Worm (Caenorhabditis elegans) whole organism, L4 larva: Measurements from ENCODE around the gene Y102A11A.2.
A peak's percentile ranks its signal among the peaks of the same experiment; 100 is the strongest.

ENCODE experiments used
- F10B5.3 ChIP-seq: sonication (generic microtip); optimal IDR thresholded peaks from 2 replicates; lab custom pipeline; 2016; ENCODE audit warnings: mild to moderate bottlenecking, missing genetic modification characterization, missing compliant biosample characterization
- F37D6.2 ChIP-seq: sonication (generic microtip); optimal IDR thresholded peaks from 2 replicates; lab custom pipeline; 2016; ENCODE audit warnings: mild to moderate bottlenecking, missing genetic modification characterization, missing compliant biosample characterization
- F44E2.7 ChIP-seq: fragments of 200-800 bp; sonication (Bioruptor generic); IDR thresholded peaks from 2 replicates; pipeline ENCODE4 v2.1.2; 2022; ENCODE audit warnings: missing genetic modification characterization, missing compliant biosample characterization
- R02D3.7 ChIP-seq: fragments of 150-350 bp; sonication (generic microtip); optimal IDR thresholded peaks from 3 replicates; lab custom pipeline; 2014; ENCODE audit warnings: missing biosample characterization, missing genetic modification characterization
- Y105C5A.15 ChIP-seq: fragments of 200-800 bp; sonication (Bioruptor generic); IDR thresholded peaks from 2 replicates; pipeline ENCODE4 v1.3.6; 2022; ENCODE audit warnings: missing genetic modification characterization, missing compliant biosample characterization
- Y5F2A.4 ChIP-seq: fragments of 200-800 bp; sonication (Bioruptor generic); optimal IDR thresholded peaks from 2 replicates; lab custom pipeline; 2018; ENCODE audit warnings: mild to moderate bottlenecking, missing genetic modification characterization, missing compliant biosample characterization
- Y75B8A.6 ChIP-seq: fragments of 200-800 bp; sonication (Bioruptor generic); IDR thresholded peaks from 2 replicates; pipeline ENCODE4 v1.3.6; 2022; ENCODE audit warnings: missing genetic modification reagents, missing genetic modification characterization, missing compliant biosample characterization
- aha-1 ChIP-seq: fragments of 150-350 bp; peaks from one replicate; lab custom pipeline; 2014; ENCODE audit warnings: missing biosample characterization, missing genetic modification characterization
- ceh-20 ChIP-seq: fragments of 200-800 bp; sonication (Bioruptor generic); IDR thresholded peaks from 2 replicates; pipeline ENCODE4 v1.3.6; 2022; ENCODE audit warnings: missing genetic modification reagents, missing genetic modification characterization, missing compliant biosample characterization
- ceh-62 ChIP-seq: sonication (generic microtip); optimal IDR thresholded peaks from 2 replicates; lab custom pipeline; 2017; ENCODE audit warnings: missing biosample characterization, missing genetic modification characterization
- ceh-82 ChIP-seq: sonication (generic microtip); optimal IDR thresholded peaks from 2 replicates; lab custom pipeline; 2017; ENCODE audit warnings: missing biosample characterization, missing genetic modification characterization
- ces-1 ChIP-seq: fragments of 150-350 bp; sonication (generic microtip); optimal IDR thresholded peaks from 4 replicates; lab custom pipeline; 2014; ENCODE audit warnings: missing biosample characterization, missing genetic modification reagents, missing genetic modification characterization
- cey-2 ChIP-seq: sonication (generic microtip); optimal IDR thresholded peaks from 3 replicates; lab custom pipeline; 2017; ENCODE audit warnings: missing genetic modification characterization, mild to moderate bottlenecking, missing compliant biosample characterization, antibody characterized with exemption, borderline replicate concordance; ENCODE audit not compliant: insufficient read depth
- dmd-8 ChIP-seq: fragments of 200-800 bp; sonication (Bioruptor generic); IDR thresholded peaks from 2 replicates; pipeline ENCODE4 v1.3.6; 2022; ENCODE audit warnings: missing genetic modification characterization, missing compliant biosample characterization
- dmd-9 ChIP-seq: fragments of 200-800 bp; sonication (Bioruptor generic); IDR thresholded peaks from 2 replicates; pipeline ENCODE4 v1.3.6; 2022; ENCODE audit warnings: missing genetic modification reagents, missing genetic modification characterization, missing compliant biosample characterization
- duxl-1 ChIP-seq: sonication (generic microtip); optimal IDR thresholded peaks from 2 replicates; lab custom pipeline; 2016; ENCODE audit warnings: mild to moderate bottlenecking, missing genetic modification characterization, moderate library complexity, missing compliant biosample characterization; ENCODE audit not compliant: poor library complexity
- dve-1 ChIP-seq: sonication (generic microtip); optimal IDR thresholded peaks from 2 replicates; lab custom pipeline; 2017; ENCODE audit warnings: antibody characterized with exemption, mild to moderate bottlenecking, missing genetic modification characterization, missing compliant biosample characterization; ENCODE audit not compliant: insufficient read depth
- egl-43 ChIP-seq: fragments of 200-800 bp; sonication (Bioruptor generic); IDR thresholded peaks from 2 replicates; pipeline ENCODE4 v1.3.6; 2022; ENCODE audit warnings: missing genetic modification reagents, missing genetic modification characterization, missing compliant biosample characterization
- fos-1 ChIP-seq: fragments of 150-350 bp; optimal IDR thresholded peaks from 2 replicates; lab custom pipeline; 2014; ENCODE audit warnings: missing biosample characterization, missing genetic modification characterization
- hif-1 ChIP-seq, 2 experiments: sonication (generic microtip); optimal IDR thresholded peaks; 2 replicates each; lab custom pipeline; 2016 to 2017; ENCODE audit warnings: missing compliant biosample characterization in 2 of 2, missing genetic modification characterization in 2 of 2, missing genetic modification reagents in 2 of 2, missing genotype in 2 of 2, mild to moderate bottlenecking in 1 of 2
- hlh-11 ChIP-seq: fragments of 200-800 bp; sonication (Bioruptor generic); optimal IDR thresholded peaks from 2 replicates; lab custom pipeline; 2018; ENCODE audit warnings: mild to moderate bottlenecking, missing genetic modification characterization, missing compliant biosample characterization
- hlh-30 ChIP-seq: sonication (generic microtip); optimal IDR thresholded peaks from 2 replicates; lab custom pipeline; 2017; ENCODE audit warnings: antibody characterized with exemption, mild to moderate bottlenecking, missing genetic modification characterization, missing compliant biosample characterization; ENCODE audit not compliant: insufficient read depth
- jun-1 ChIP-seq: fragments of 150-350 bp; optimal IDR thresholded peaks from 2 replicates; lab custom pipeline; 2014; ENCODE audit warnings: missing biosample characterization, missing genetic modification reagents, missing genetic modification characterization
- lin-29 ChIP-seq: fragments of 200-800 bp; sonication (Bioruptor generic); IDR thresholded peaks from 2 replicates; pipeline ENCODE4 v1.3.6; 2022; ENCODE audit warnings: missing genetic modification reagents, missing genetic modification characterization, missing compliant biosample characterization
- lin-39 ChIP-seq: fragments of 150-350 bp; optimal IDR thresholded peaks from 2 replicates; lab custom pipeline; 2014; ENCODE audit warnings: missing biosample characterization, missing genetic modification reagents, missing genetic modification characterization
- lsy-2 ChIP-seq, 2 experiments: fragments of 150-350 bp in 1 of 2; sonication (generic microtip) in 1 of 2; optimal IDR thresholded peaks; 2 replicates each; lab custom pipeline; 2014 to 2017; ENCODE audit warnings: missing biosample characterization in 2 of 2, missing genetic modification characterization in 2 of 2
- madf-5 ChIP-seq, 2 experiments: fragments of 200-800 bp; sonication (Bioruptor generic); IDR thresholded peaks; 2 replicates each; pipeline ENCODE4 v1.3.6; 2022; ENCODE audit warnings: missing compliant biosample characterization in 2 of 2, missing genetic modification characterization in 2 of 2
- mep-1 ChIP-seq: fragments of 150-350 bp; sonication (generic microtip); optimal IDR thresholded peaks from 3 replicates; lab custom pipeline; 2014; ENCODE audit warnings: missing biosample characterization, missing genetic modification characterization
- nhr-102 ChIP-seq: sonication (generic microtip); optimal IDR thresholded peaks from 2 replicates; lab custom pipeline; 2016; ENCODE audit warnings: mild to moderate bottlenecking, missing genetic modification characterization, moderate library complexity, missing compliant biosample characterization
- nhr-11 ChIP-seq: fragments of 150-350 bp; optimal IDR thresholded peaks from 2 replicates; lab custom pipeline; 2014; ENCODE audit warnings: missing biosample characterization, missing genetic modification characterization
- nhr-41 ChIP-seq: fragments of 200-800 bp; sonication (Bioruptor generic); IDR thresholded peaks from 2 replicates; pipeline ENCODE4 v1.3.6; 2022; ENCODE audit warnings: missing genetic modification reagents, missing genetic modification characterization, missing compliant biosample characterization
- pha-4 ChIP-seq, 2 experiments: fragments of 150-350 bp in 1 of 2; fragments of 200-800 bp in 1 of 2; sonication (Bioruptor generic) in 1 of 2; IDR thresholded peaks in 1 of 2; optimal IDR thresholded peaks in 1 of 2; 2 replicates each; pipeline versions ENCODE4 v1.3.6 to Lab custom; 2014 to 2022; ENCODE audit warnings: missing genetic modification characterization in 2 of 2, missing genetic modification reagents in 2 of 2, missing biosample characterization in 1 of 2, missing compliant biosample characterization in 1 of 2
- php-3 ChIP-seq: fragments of 200-800 bp; sonication (Bioruptor generic); IDR thresholded peaks from 2 replicates; pipeline ENCODE4 v1.3.6; 2022; ENCODE audit warnings: missing genetic modification reagents, missing genetic modification characterization, missing compliant biosample characterization
- rbr-2 ChIP-seq: sonication (generic microtip); optimal IDR thresholded peaks from 2 replicates; lab custom pipeline; 2016; ENCODE audit warnings: missing genotype, missing genetic modification characterization, missing compliant biosample characterization
- skn-1 ChIP-seq: fragments of 150-350 bp; optimal IDR thresholded peaks from 2 replicates; lab custom pipeline; 2014; ENCODE audit warnings: missing biosample characterization, missing genetic modification characterization
- snpc-1.2 ChIP-seq: fragments of 200-800 bp; sonication (Bioruptor generic); IDR thresholded peaks from 2 replicates; pipeline ENCODE4 v1.3.6; 2022; ENCODE audit warnings: missing genetic modification reagents, missing genetic modification characterization, missing compliant biosample characterization
- snpc-4 ChIP-seq: fragments of 150-350 bp; optimal IDR thresholded peaks from 2 replicates; lab custom pipeline; 2014; ENCODE audit warnings: missing biosample characterization, missing genetic modification characterization
- spr-1 ChIP-seq: sonication (generic microtip); optimal IDR thresholded peaks from 2 replicates; lab custom pipeline; 2016; ENCODE audit warnings: mild to moderate bottlenecking, missing genetic modification characterization, missing compliant biosample characterization
- spr-3 ChIP-seq: fragments of 200-800 bp; sonication (Bioruptor generic); optimal IDR thresholded peaks from 2 replicates; lab custom pipeline; 2018; ENCODE audit warnings: mild to moderate bottlenecking, missing genetic modification characterization, missing compliant biosample characterization
- tag-97 ChIP-seq: fragments of 200-800 bp; sonication (Bioruptor generic); IDR thresholded peaks from 2 replicates; pipeline ENCODE4 v1.3.6; 2022; ENCODE audit warnings: missing genetic modification characterization, missing compliant biosample characterization
- tra-1 ChIP-seq: fragments of 200-800 bp; sonication (Bioruptor generic); IDR thresholded peaks from 2 replicates; pipeline ENCODE4 v1.3.6; 2022; ENCODE audit warnings: missing genetic modification reagents, missing genetic modification characterization, missing compliant biosample characterization
- unc-39 ChIP-seq: sonication (generic microtip); optimal IDR thresholded peaks from 2 replicates; lab custom pipeline; 2017; ENCODE audit warnings: missing biosample characterization, missing genetic modification characterization
- unc-62 ChIP-seq, 3 experiments: fragments of 150-350 bp in 1 of 3; sonication (generic microtip); optimal IDR thresholded peaks in 2 of 3; peaks in 1 of 3; 1 replicate in 1 of 3; 2 replicates in 2 of 3; lab custom pipeline; 2014 to 2017; ENCODE audit warnings: missing biosample characterization in 3 of 3, missing genetic modification characterization in 3 of 3, missing genetic modification reagents in 3 of 3, missing genotype in 1 of 3
- vab-7 ChIP-seq: fragments of 200-800 bp; sonication (Bioruptor generic); IDR thresholded peaks from 2 replicates; pipeline ENCODE4 v1.3.6; 2022; ENCODE audit warnings: missing genetic modification reagents, missing genetic modification characterization, missing compliant biosample characterization
- zfp-2 ChIP-seq: sonication (generic microtip); optimal IDR thresholded peaks from 2 replicates; lab custom pipeline; 2016; ENCODE audit warnings: mild to moderate bottlenecking, missing genetic modification characterization, missing compliant biosample characterization
- zfp-3 ChIP-seq: fragments of 200-800 bp; sonication (Bioruptor generic); conservative IDR thresholded peaks from 2 replicates; pipeline ENCODE4 v1.3.6; 2022; ENCODE audit warnings: missing genetic modification reagents, missing genetic modification characterization, missing compliant biosample characterization
- zip-11 ChIP-seq: fragments of 200-800 bp; sonication (Bioruptor generic); IDR thresholded peaks from 2 replicates; pipeline ENCODE4 v1.3.6; 2022; ENCODE audit warnings: missing genetic modification characterization, missing compliant biosample characterization
- zip-2 ChIP-seq: fragments of 150-350 bp; optimal IDR thresholded peaks from 2 replicates; lab custom pipeline; 2014; ENCODE audit warnings: missing biosample characterization, missing genetic modification characterization
- ztf-7 ChIP-seq: fragments of 150-350 bp; optimal IDR thresholded peaks from 2 replicates; lab custom pipeline; 2014; ENCODE audit warnings: missing biosample characterization, missing genetic modification characterization

Y102A11A.2 gene

DNA sequence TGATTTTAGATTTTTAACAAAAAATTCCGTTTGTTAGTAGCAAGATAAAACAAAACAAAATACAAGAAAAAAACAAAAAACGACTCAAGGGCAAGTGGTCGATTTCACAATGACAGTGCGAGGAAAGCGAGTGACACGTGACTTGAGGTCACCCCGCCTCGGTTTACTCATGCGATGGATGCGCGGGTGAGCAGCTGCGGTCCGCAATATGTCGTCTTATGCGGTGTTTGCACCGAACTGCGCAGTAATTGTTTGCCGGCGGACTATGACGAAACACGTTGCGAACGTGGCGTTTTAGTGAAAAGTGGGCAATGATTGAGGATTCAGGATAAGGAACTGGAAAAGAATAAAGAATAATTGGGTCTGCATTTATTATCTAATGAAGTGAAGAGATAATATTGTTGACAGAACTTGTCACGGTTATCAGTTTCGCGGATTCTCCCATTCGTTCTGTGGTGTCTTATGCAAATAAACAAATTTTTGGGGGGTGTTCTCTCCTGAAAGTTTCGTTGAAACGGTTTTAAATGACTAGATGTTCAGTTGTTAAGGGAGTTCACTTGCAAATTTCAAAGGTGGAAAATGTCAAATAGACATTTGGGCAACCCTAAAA is 45.1 kb downstream of the Y102A11A.2 start (continued):
- TF ChIP-seq jun-1 (tag; lab: Kevin White, UChicago), result no peak
- TF ChIP-seq hlh-30 (tag; lab: Kevin White, UChicago), result peak; percentile 98
- TF ChIP-seq lsy-2 (tag; optimal IDR thresholded peaks at IDR 0.05; lab: Kevin White, UChicago), result no peak
- TF ChIP-seq ceh-20, result peak; percentile 64
- TF ChIP-seq fos-1, result no peak
- TF ChIP-seq ztf-7 (tag; lab: Kevin White, UChicago), result no peak
- TF ChIP-seq lin-39, result no peak
- TF ChIP-seq zfp-2 (tag; lab: Kevin White, UChicago), result no peak
- TF ChIP-seq Y5F2A.4 (GFP tag; lab: Kevin White, UChicago), result no peak
- TF ChIP-seq lin-29 (GFP tag; lab: Robert Waterston, UW), result no peak
- no peak for TF ChIP-seq pha-4 (GFP tag; IDR thresholded peaks at IDR 0.05; lab: Robert Waterston, UW)
- peak; percentile 25 for TF ChIP-seq pha-4 (tag; optimal IDR thresholded peaks at IDR 0.05; lab: Kevin White, UChicago)
- no peak for TF ChIP-seq zip-11 (GFP tag; lab: Robert Waterston, UW)
- TF ChIP-seq Y75B8A.6 (GFP tag; lab: Robert Waterston, UW), result no peak
- no peak for TF ChIP-seq F10B5.3 (tag; lab: Kevin White, UChicago)
- TF ChIP-seq skn-1 (tag; lab: Kevin White, UChicago), result no peak
- no peak for TF ChIP-seq spr-1 (tag; lab: Kevin White, UChicago)
- peak; percentile 55; the same call in 1 of the 2 replicates for TF ChIP-seq php-3
- no peak for TF ChIP-seq snpc-1.2
- TF ChIP-seq nhr-102, result no peak
- no peak for TF ChIP-seq madf-5 (GFP tag; IDR thresholded peaks at IDR 0.05; lab: Robert Waterston, UW)
- peak; percentile 52 for TF ChIP-seq duxl-1 (tag; lab: Kevin White, UChicago)
- no peak for TF ChIP-seq F44E2.7 (GFP tag; lab: Robert Waterston, UW)
- 0 out of 2 replicates have a peak, but pooled peaks have one; percentile 57 for TF ChIP-seq tra-1 (GFP tag; lab: Robert Waterston, UW)
- 0 out of 2 replicates have a peak, but pooled peaks have one; percentile 9 for TF ChIP-seq vab-7
- TF ChIP-seq tag-97 (GFP tag; lab: Robert Waterston, UW), result no peak
- TF ChIP-seq R02D3.7, result no peak
- TF ChIP-seq snpc-4 (tag; lab: Kevin White, UChicago), result no peak
- no peak for TF ChIP-seq ceh-62 (tag; lab: Kevin White, UChicago)
- no peak for TF ChIP-seq ces-1 (GFP tag; lab: Kevin White, UChicago)
- TF ChIP-seq rbr-2 (tag; lab: Kevin White, UChicago), result peak; percentile 61
- TF ChIP-seq dve-1, result peak; percentile 25
- TF ChIP-seq cey-2 (tag; lab: Kevin White, UChicago), result no peak
- no peak for TF ChIP-seq Y105C5A.15
- TF ChIP-seq unc-62 (GFP tag; optimal IDR thresholded peaks at IDR 0.05 in 1 of 2; lab: Kevin White, UChicago), result no peak
- TF ChIP-seq unc-62 (tag; optimal IDR thresholded peaks at IDR 0.05; lab: Kevin White, UChicago), result no peak
- no peak for TF ChIP-seq egl-43 (GFP tag; lab: Robert Waterston, UW)
- peak in 1 of 2 experiments; percentile 36 for TF ChIP-seq hif-1 (tag; optimal IDR thresholded peaks at IDR 0.05; lab: Kevin White, UChicago)
- peak; percentile 98 for TF ChIP-seq aha-1 (tag; lab: Kevin White, UChicago)
- peak; percentile 85 for TF ChIP-seq mep-1 (tag; lab: Kevin White, UChicago)
- no peak for TF ChIP-seq zfp-3 (GFP tag; lab: Robert Waterston, UW)
- no peak for TF ChIP-seq dmd-9 (GFP tag; lab: Robert Waterston, UW)
- TF ChIP-seq spr-3 (GFP tag; lab: Kevin White, UChicago), result no peak
- no peak for TF ChIP-seq ceh-82 (tag; lab: Kevin White, UChicago)
- peak; percentile 91 for TF ChIP-seq hlh-11 (tag; lab: Kevin White, UChicago)
- TF ChIP-seq nhr-41, result no peak
- TF ChIP-seq nhr-11 (tag; lab: Kevin White, UChicago), result peak; percentile 62
- no peak for TF ChIP-seq dmd-8 (GFP tag; lab: Robert Waterston, UW)
- TF ChIP-seq unc-39, result no peak
- peak; percentile 44 for TF ChIP-seq F37D6.2 (tag; lab: Kevin White, UChicago)
- TF ChIP-seq zip-2 (tag; lab: Kevin White, UChicago), result no peak
